Fruit fly (Drosophila melanogaster) whole organism, pupa: ENCODE measurements around the gene Ice2.

ENCODE experiments used
- CG12605 ChIP-seq: fragments of 200-800 bp; sonication (Bioruptor generic); IDR thresholded peaks from 2 replicates; pipeline ENCODE4 v1.3.6; 2022; ENCODE audit warnings: missing biosample characterization, missing genetic modification characterization
- CG14655 ChIP-seq: fragments of 200-800 bp; sonication (Bioruptor generic); optimal IDR thresholded peaks from 3 replicates; lab custom pipeline; 2017; ENCODE audit warnings: mild to moderate bottlenecking, missing biosample characterization, missing genetic modification reagents, missing genetic modification characterization
- CG17806 ChIP-seq: fragments of 200-800 bp; sonication (Bioruptor generic); optimal IDR thresholded peaks from 2 replicates; lab custom pipeline; 2018; ENCODE audit warnings: missing biosample characterization, mild to moderate bottlenecking, missing genetic modification characterization, moderate library complexity
- D1 ChIP-seq: fragments of 200-800 bp; sonication (Bioruptor generic); optimal IDR thresholded peaks from 2 replicates; lab custom pipeline; 2018; ENCODE audit warnings: missing biosample characterization, mild to moderate bottlenecking, missing genetic modification characterization, moderate library complexity
- EcR ChIP-seq: fragments of 200-800 bp; sonication (Bioruptor generic); optimal IDR thresholded peaks from 3 replicates; lab custom pipeline; 2019; ENCODE audit warnings: missing biosample characterization, missing genetic modification characterization, mild to moderate bottlenecking, moderate library complexity, missing genetic modification reagents
- Ets98B ChIP-seq: fragments of 200-800 bp; sonication (Bioruptor generic); IDR thresholded peaks from 2 replicates; pipeline ENCODE4 v1.3.6; 2022; ENCODE audit warnings: missing biosample characterization, missing genetic modification characterization
- rn ChIP-seq: fragments of 200-800 bp; sonication (Bioruptor generic); IDR thresholded peaks from 2 replicates; pipeline ENCODE4 v1.3.6; 2022; ENCODE audit warnings: missing biosample characterization, missing genetic modification characterization

dm6 chr3R:21130050-21130449, at the start of gene Ice2:
- no peak for TF ChIP-seq EcR (GFP tag; lab: Kevin White, UChicago)
- no peak for TF ChIP-seq CG17806 (tag; lab: Kevin White, UChicago)
- no peak for TF ChIP-seq CG12605 (GFP tag; lab: Robert Waterston, UW)
- no peak for TF ChIP-seq D1 (tag; lab: Kevin White, UChicago)
- no peak for TF ChIP-seq rn (GFP tag; lab: Robert Waterston, UW)
- TF ChIP-seq CG14655 = no peak
- no peak for TF ChIP-seq Ets98B (GFP tag; lab: Robert Waterston, UW)
